Worm (Caenorhabditis elegans): ENCODE measurements around the gene ZK652.8.
A peak's percentile ranks its signal among the peaks of the same experiment; 100 is the strongest.

ZK652.8 gene

ce11 chrIII:7861535-7862120 is 18.2 kb upstream of the ZK652.8 start, which contains the start of gene snr-5:
TSS of gene snr-5 (plus strand) at chrIII:7862070.
- TF ChIP-seq hnd-1 (tag; optimal IDR thresholded peaks at IDR 0.05) (no peak), scrt-1 (GFP tag; IDR thresholded peaks at IDR 0.05) (no peak), F13C5.2 (tag; optimal IDR thresholded peaks at IDR 0.05) (no peak), ceh-13 (GFP tag; optimal IDR thresholded peaks at IDR 0.05) (no peak), tbx-37 (GFP tag; conservative IDR thresholded peaks at IDR 0.05) (no peak), pes-1 (GFP tag; IDR thresholded peaks at IDR 0.05) (no peak), sea-1 (GFP tag; conservative IDR thresholded peaks at IDR 0.05) (no peak), ets-7 (tag; optimal IDR thresholded peaks at IDR 0.05) (no peak), tra-4 (tag; optimal IDR thresholded peaks at IDR 0.05) (no peak), flt-1 (GFP tag; IDR thresholded peaks at IDR 0.05) (no peak), hmbx-1 (tag; optimal IDR thresholded peaks at IDR 0.05) (no peak), ama-1 (optimal IDR thresholded peaks at IDR 0.05) (no peak), tbx-11 (GFP tag; IDR thresholded peaks at IDR 0.05) (no peak), hmg-4 (GFP tag; optimal IDR thresholded peaks at IDR 0.05) (no peak), B0310.2 (tag; optimal IDR thresholded peaks at IDR 0.05) (no peak), aly-1 (tag; optimal IDR thresholded peaks at IDR 0.05) (no peak), ceh-36 (tag; optimal IDR thresholded peaks at IDR 0.05) (no peak)

- TF ChIP-seq tbx-11 (GFP tag; IDR thresholded peaks at IDR 0.05) (no peak), ets-7 (tag; optimal IDR thresholded peaks at IDR 0.05) (no peak), B0310.2 (tag; optimal IDR thresholded peaks at IDR 0.05) (no peak), hnd-1 (tag; optimal IDR thresholded peaks at IDR 0.05) (no peak), tra-4 (tag; optimal IDR thresholded peaks at IDR 0.05) (no peak), ceh-13 (GFP tag; optimal IDR thresholded peaks at IDR 0.05) (no peak), ceh-36 (tag; optimal IDR thresholded peaks at IDR 0.05) (no peak), sea-1 (GFP tag; conservative IDR thresholded peaks at IDR 0.05) (no peak), pes-1 (GFP tag; IDR thresholded peaks at IDR 0.05) (no peak), hmbx-1 (tag; optimal IDR thresholded peaks at IDR 0.05) (no peak), flt-1 (GFP tag; IDR thresholded peaks at IDR 0.05) (no peak), F13C5.2 (tag; optimal IDR thresholded peaks at IDR 0.05) (no peak), hmg-4 (GFP tag; optimal IDR thresholded peaks at IDR 0.05) (no peak), ama-1 (optimal IDR thresholded peaks at IDR 0.05) (no peak), aly-1 (tag; optimal IDR thresholded peaks at IDR 0.05) (no peak)
These were observed 17.4 kb upstream of the ZK652.8 start, which contains the start of gene cuc-1 for ce11 chrIII:7860885-7861284. TSS of gene cuc-1 (minus strand) at chrIII:7860985.

ce11 chrIII:7859313-7859712 is 15.9 kb upstream of the ZK652.8 start, which contains the start of gene tomm-7:
TSS of gene tomm-7 (plus strand) at chrIII:7859613.
- no peak for TF ChIP-seq hmbx-1 (tag; optimal IDR thresholded peaks at IDR 0.05)
- TF ChIP-seq ets-7 (tag; optimal IDR thresholded peaks at IDR 0.05): no peak
- TF ChIP-seq tbx-11 (GFP tag; IDR thresholded peaks at IDR 0.05): no peak
- no peak for TF ChIP-seq hnd-1 (tag; optimal IDR thresholded peaks at IDR 0.05)
- TF ChIP-seq flt-1 (GFP tag; IDR thresholded peaks at IDR 0.05): no peak
- no peak for TF ChIP-seq ceh-13 (GFP tag; optimal IDR thresholded peaks at IDR 0.05)
- TF ChIP-seq pes-1 (GFP tag; IDR thresholded peaks at IDR 0.05): no peak
- no peak for TF ChIP-seq scrt-1 (GFP tag; IDR thresholded peaks at IDR 0.05)
- TF ChIP-seq ceh-36 (tag; optimal IDR thresholded peaks at IDR 0.05): no peak
- TF ChIP-seq tbx-37 (GFP tag; conservative IDR thresholded peaks at IDR 0.05): no peak
- no peak for TF ChIP-seq F13C5.2 (tag; optimal IDR thresholded peaks at IDR 0.05)
- TF ChIP-seq tra-4 (tag; optimal IDR thresholded peaks at IDR 0.05): no peak

DNA sequence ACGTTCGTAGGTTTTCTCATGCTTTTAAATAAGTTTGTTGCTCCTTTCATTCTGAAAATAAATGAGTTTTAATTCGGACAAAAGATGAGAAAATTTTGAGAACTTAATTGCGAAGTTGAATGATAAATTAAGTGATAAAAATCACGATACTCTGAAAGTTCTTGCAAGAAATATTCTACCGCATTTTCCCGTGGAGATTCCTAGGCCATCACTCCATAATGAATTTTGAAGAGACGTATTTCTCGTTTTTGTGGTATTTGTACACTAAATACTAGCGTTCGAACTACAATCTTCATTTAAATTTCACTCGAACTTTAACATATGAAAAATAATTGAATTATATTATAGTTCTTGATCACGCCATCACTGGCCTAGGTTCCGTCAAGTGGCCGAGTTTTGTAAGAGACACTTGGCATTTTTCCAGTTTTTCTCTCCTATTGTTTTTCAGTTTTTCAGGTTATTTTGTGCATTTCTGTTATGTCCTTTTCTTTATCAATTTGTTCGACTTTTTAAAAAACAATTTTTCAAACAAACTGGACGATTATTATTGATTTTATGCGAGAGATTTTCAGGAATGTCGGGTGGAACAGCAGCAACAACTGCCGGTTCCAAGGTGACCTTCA is 15.1 kb upstream of the ZK652.8 start, which contains the start of the genes coq-5 and ufm-1:
coq-5 (minus strand) TSS at position 51 of the 623 bp plus-strand sequence.
ufm-1 (plus strand) TSS at position 573 of the 623 bp plus-strand sequence.
- TF ChIP-seq hmg-4 (GFP tag; optimal IDR thresholded peaks at IDR 0.05): no peak
- no peak for TF ChIP-seq aly-1 (tag; optimal IDR thresholded peaks at IDR 0.05)
- no peak for TF ChIP-seq ama-1 (optimal IDR thresholded peaks at IDR 0.05)
- TF ChIP-seq tbx-11 (GFP tag; IDR thresholded peaks at IDR 0.05): no peak
- 0 out of 2 replicates have a peak, but pooled peaks have one; percentile 14 for TF ChIP-seq tbx-37 (GFP tag; conservative IDR thresholded peaks at IDR 0.05)

ce11 chrIII:7857142-7857541 is 13.7 kb upstream of the ZK652.8 start, which contains the start of gene tag-307:
TSS of gene tag-307 (minus strand) at chrIII:7857242.
- TF ChIP-seq tra-4 (tag; optimal IDR thresholded peaks at IDR 0.05) (no peak), ceh-13 (GFP tag; optimal IDR thresholded peaks at IDR 0.05) (no peak), hnd-1 (tag; optimal IDR thresholded peaks at IDR 0.05) (no peak), flt-1 (GFP tag; IDR thresholded peaks at IDR 0.05) (no peak), aly-1 (tag; optimal IDR thresholded peaks at IDR 0.05) (no peak), tbx-11 (GFP tag; IDR thresholded peaks at IDR 0.05) (no peak), B0310.2 (tag; optimal IDR thresholded peaks at IDR 0.05) (no peak)

- TF ChIP-seq ceh-36 (tag; optimal IDR thresholded peaks at IDR 0.05): no peak
- no peak for TF ChIP-seq B0310.2 (tag; optimal IDR thresholded peaks at IDR 0.05)
- no peak for TF ChIP-seq tbx-37 (GFP tag; conservative IDR thresholded peaks at IDR 0.05)
- no peak for TF ChIP-seq hmbx-1 (tag; optimal IDR thresholded peaks at IDR 0.05)
These were observed 12.0 kb upstream of the ZK652.8 start for ce11 chrIII:7855468-7855867.

ce11 chrIII:7854494-7855184 is 11.2 kb upstream of the ZK652.8 start, which contains the start of gene rpl-35:
TSS of gene rpl-35 (plus strand) at chrIII:7855134.
- TF ChIP-seq B0310.2 (tag; optimal IDR thresholded peaks at IDR 0.05) (peak; percentile 50), aly-1 (tag; optimal IDR thresholded peaks at IDR 0.05) (no peak), scrt-1 (GFP tag; IDR thresholded peaks at IDR 0.05) (peak; percentile 72), hnd-1 (tag; optimal IDR thresholded peaks at IDR 0.05) (peak; percentile 52), ama-1 (optimal IDR thresholded peaks at IDR 0.05) (no peak), sea-1 (GFP tag; conservative IDR thresholded peaks at IDR 0.05) (peak; percentile 77), F13C5.2 (tag; optimal IDR thresholded peaks at IDR 0.05) (peak; percentile 98), ceh-13 (GFP tag; optimal IDR thresholded peaks at IDR 0.05) (peak; percentile 49), tbx-11 (GFP tag; IDR thresholded peaks at IDR 0.05) (peak; percentile 82), ceh-36 (tag; optimal IDR thresholded peaks at IDR 0.05) (peak; percentile 64), flt-1 (GFP tag; IDR thresholded peaks at IDR 0.05) (peak; percentile 80), hmbx-1 (tag; optimal IDR thresholded peaks at IDR 0.05) (peak; percentile 67), hmg-4 (GFP tag; optimal IDR thresholded peaks at IDR 0.05) (no peak), pes-1 (GFP tag; IDR thresholded peaks at IDR 0.05) (peak; percentile 77), ets-7 (tag; optimal IDR thresholded peaks at IDR 0.05) (peak; percentile 56), tbx-37 (GFP tag; conservative IDR thresholded peaks at IDR 0.05) (peak; percentile 74), tra-4 (tag; optimal IDR thresholded peaks at IDR 0.05) (peak; percentile 41)

All from whole organism, early embryonic.